Fruit fly (Drosophila melanogaster) whole organism, prepupa: ENCODE data around the gene CG44227.

Experiments
- Blimp-1 ChIP-seq: fragments of 200-800 bp; sonication (Bioruptor generic); optimal IDR thresholded peaks from 3 replicates; lab custom pipeline; 2017; ENCODE audit warnings: missing biosample characterization, missing genetic modification characterization, mild to moderate bottlenecking, moderate library complexity, missing genetic modification reagents
- CG10631 ChIP-seq: fragments of 200-800 bp; sonication (Bioruptor generic); optimal IDR thresholded peaks from 2 replicates; lab custom pipeline; 2016; ENCODE audit warnings: missing biosample characterization, missing genetic modification characterization
- CG10669 ChIP-seq: fragments of 200-800 bp; sonication (Bioruptor generic); optimal IDR thresholded peaks from 3 replicates; lab custom pipeline; 2018; ENCODE audit warnings: missing biosample characterization, mild to moderate bottlenecking, missing genetic modification characterization, moderate library complexity
- CG11294 ChIP-seq: fragments of 200-800 bp; sonication (Bioruptor generic); IDR thresholded peaks from 2 replicates; pipeline ENCODE4 v1.3.6; 2022; ENCODE audit warnings: missing biosample characterization, missing genetic modification characterization
- CG1621 ChIP-seq: fragments of 200-800 bp; sonication (Bioruptor generic); optimal IDR thresholded peaks from 3 replicates; lab custom pipeline; 2018; ENCODE audit warnings: missing biosample characterization, mild to moderate bottlenecking, missing genetic modification characterization
- CG16779 ChIP-seq: fragments of 200-800 bp; sonication (Bioruptor generic); optimal IDR thresholded peaks from 3 replicates; lab custom pipeline; 2017; ENCODE audit warnings: missing biosample characterization, mild to moderate bottlenecking, missing genetic modification characterization
- CG3032 ChIP-seq: fragments of 200-800 bp; optimal IDR thresholded peaks from 2 replicates; lab custom pipeline; 2019; ENCODE audit warnings: missing biosample characterization, mild to moderate bottlenecking, missing genetic modification characterization, moderate library complexity
- CG31627 ChIP-seq: fragments of 200-800 bp; sonication (Bioruptor generic); optimal IDR thresholded peaks from 3 replicates; lab custom pipeline; 2016; ENCODE audit warnings: missing biosample characterization, missing genetic modification characterization
- CG32006 ChIP-seq: fragments of 200-800 bp; sonication (Bioruptor generic); optimal IDR thresholded peaks from 3 replicates; lab custom pipeline; 2017; ENCODE audit warnings: missing biosample characterization, mild to moderate bottlenecking, missing genetic modification characterization
- CG34406 ChIP-seq: fragments of 200-800 bp; sonication (Bioruptor generic); optimal IDR thresholded peaks from 3 replicates; lab custom pipeline; 2016; ENCODE audit warnings: missing biosample characterization, missing genetic modification characterization
- CG3919 ChIP-seq: fragments of 200-800 bp; sonication (Bioruptor generic); optimal IDR thresholded peaks from 3 replicates; lab custom pipeline; 2016; ENCODE audit warnings: missing biosample characterization, missing genetic modification characterization
- CG4318 ChIP-seq: fragments of 200-800 bp; sonication (Bioruptor generic); optimal IDR thresholded peaks from 3 replicates; lab custom pipeline; 2017; ENCODE audit warnings: missing biosample characterization, mild to moderate bottlenecking, missing genetic modification characterization
- CG6163 ChIP-seq: fragments of 200-800 bp; sonication (Bioruptor generic); IDR thresholded peaks from 3 replicates; pipeline ENCODE4 v1.3.6; 2022; ENCODE audit warnings: missing biosample characterization, missing genetic modification characterization
- CG6792 ChIP-seq: fragments of 200-800 bp; sonication (Bioruptor generic); optimal IDR thresholded peaks from 3 replicates; lab custom pipeline; 2016; ENCODE audit warnings: missing biosample characterization, missing genetic modification characterization
- CG6808 ChIP-seq: fragments of 200-800 bp; sonication (Bioruptor generic); optimal IDR thresholded peaks from 3 replicates; lab custom pipeline; 2017; ENCODE audit warnings: missing biosample characterization, missing genetic modification characterization, mild to moderate bottlenecking, moderate library complexity, missing genetic modification reagents
- CG6854 ChIP-seq: fragments of 200-800 bp; sonication (Bioruptor generic); optimal IDR thresholded peaks from 2 replicates; lab custom pipeline; 2017; ENCODE audit warnings: missing biosample characterization, mild to moderate bottlenecking, missing genetic modification characterization
- CG7368 ChIP-seq: fragments of 200-800 bp; sonication (Bioruptor generic); optimal IDR thresholded peaks from 3 replicates; lab custom pipeline; 2016; ENCODE audit warnings: missing biosample characterization, missing genetic modification characterization
- CG8119 ChIP-seq: fragments of 200-800 bp; sonication (Bioruptor generic); IDR thresholded peaks from 3 replicates; pipeline ENCODE4 v1.3.6; 2022; ENCODE audit warnings: missing biosample characterization, missing genetic modification characterization
- CG8319 ChIP-seq: fragments of 200-800 bp; sonication (Bioruptor generic); optimal IDR thresholded peaks from 3 replicates; lab custom pipeline; 2016; ENCODE audit warnings: missing biosample characterization, missing genetic modification characterization
- CG8632 ChIP-seq: fragments of 200-800 bp; sonication (Bioruptor generic); optimal IDR thresholded peaks from 3 replicates; lab custom pipeline; 2016; ENCODE audit warnings: missing biosample characterization, missing genetic modification characterization
- CG9139 ChIP-seq: fragments of 200-800 bp; sonication (Bioruptor generic); optimal IDR thresholded peaks from 3 replicates; lab custom pipeline; 2017; ENCODE audit warnings: missing biosample characterization, mild to moderate bottlenecking, missing genetic modification characterization
- Eip78C ChIP-seq: fragments of 200-800 bp; sonication (Bioruptor generic); peaks from one replicate; lab custom pipeline; 2016; ENCODE audit warnings: missing biosample characterization, missing genetic modification characterization
- Ets96B ChIP-seq: fragments of 200-800 bp; optimal IDR thresholded peaks from 2 replicates; lab custom pipeline; 2019; ENCODE audit warnings: missing biosample characterization, mild to moderate bottlenecking, missing genetic modification characterization, moderate library complexity
- Hr38 ChIP-seq: sonication (Bioruptor generic); optimal IDR thresholded peaks from 2 replicates; lab custom pipeline; 2016; ENCODE audit warnings: missing biosample characterization, missing genetic modification characterization
- Hr39 ChIP-seq: fragments of 200-800 bp; sonication (Bioruptor generic); optimal IDR thresholded peaks from 2 replicates; lab custom pipeline; 2016; ENCODE audit warnings: missing biosample characterization, missing genetic modification characterization
- OdsH ChIP-seq: fragments of 200-800 bp; sonication (Bioruptor generic); optimal IDR thresholded peaks from 3 replicates; lab custom pipeline; 2016; ENCODE audit warnings: missing biosample characterization, missing genetic modification characterization
- Smox ChIP-seq: fragments of 200-800 bp; sonication (Bioruptor generic); optimal IDR thresholded peaks from 3 replicates; lab custom pipeline; 2016; ENCODE audit warnings: missing biosample characterization, missing genetic modification characterization
- Sox14 ChIP-seq: fragments of 200-800 bp; sonication (Bioruptor generic); optimal IDR thresholded peaks from 3 replicates; lab custom pipeline; 2016; ENCODE audit warnings: missing biosample characterization, missing genetic modification characterization
- Sox15 ChIP-seq: fragments of 200-800 bp; sonication (Bioruptor generic); optimal IDR thresholded peaks from 3 replicates; lab custom pipeline; 2016; ENCODE audit warnings: missing biosample characterization, missing genetic modification characterization
- achi ChIP-seq: fragments of 200-800 bp; sonication (Bioruptor generic); optimal IDR thresholded peaks from 3 replicates; lab custom pipeline; 2016; ENCODE audit warnings: missing biosample characterization, missing genetic modification characterization
- acj6 ChIP-seq: fragments of 200-800 bp; sonication (Bioruptor generic); optimal IDR thresholded peaks from 3 replicates; lab custom pipeline; 2016; ENCODE audit warnings: missing biosample characterization, missing genetic modification characterization
- cyc ChIP-seq: fragments of 200-800 bp; sonication (Bioruptor generic); optimal IDR thresholded peaks from 3 replicates; lab custom pipeline; 2016; ENCODE audit warnings: missing biosample characterization, missing genetic modification characterization
- dac ChIP-seq: fragments of 200-800 bp; sonication (Bioruptor generic); optimal IDR thresholded peaks from 2 replicates; lab custom pipeline; 2017; ENCODE audit warnings: missing biosample characterization, mild to moderate bottlenecking, missing genetic modification characterization
- dsx ChIP-seq: fragments of 200-800 bp; optimal IDR thresholded peaks from 3 replicates; lab custom pipeline; 2019; ENCODE audit warnings: missing biosample characterization, mild to moderate bottlenecking, missing genetic modification characterization, moderate library complexity; ENCODE audit not compliant: poor library complexity, severe bottlenecking
- eg ChIP-seq: fragments of 200-800 bp; sonication (Bioruptor generic); IDR thresholded peaks from 3 replicates; pipeline ENCODE4 v1.3.6; 2022; ENCODE audit warnings: missing biosample characterization, missing genetic modification characterization
- fd59A ChIP-seq: fragments of 200-800 bp; sonication (Bioruptor generic); optimal IDR thresholded peaks from 2 replicates; lab custom pipeline; 2017; ENCODE audit warnings: missing biosample characterization, mild to moderate bottlenecking, missing genetic modification characterization, missing genetic modification reagents
- fd85E ChIP-seq: fragments of 200-800 bp; sonication (Bioruptor generic); optimal IDR thresholded peaks from 3 replicates; lab custom pipeline; 2016; ENCODE audit warnings: missing biosample characterization, missing genetic modification characterization
- fkh ChIP-seq: fragments of 200-800 bp; sonication (Bioruptor generic); optimal IDR thresholded peaks from 3 replicates; lab custom pipeline; 2017; ENCODE audit warnings: missing biosample characterization, mild to moderate bottlenecking, missing genetic modification characterization, moderate library complexity
- salr ChIP-seq, 2 experiments: fragments of 200-800 bp; sonication (Bioruptor generic); optimal IDR thresholded peaks; 3 replicates each; lab custom pipeline; 2016 to 2018; ENCODE audit warnings: missing biosample characterization in 2 of 2, missing genetic modification characterization in 2 of 2, mild to moderate bottlenecking in 1 of 2
- spab ChIP-seq: fragments of 200-800 bp; sonication (Bioruptor generic); optimal IDR thresholded peaks from 2 replicates; lab custom pipeline; 2017; ENCODE audit warnings: missing biosample characterization, mild to moderate bottlenecking, missing genetic modification characterization, missing genetic modification reagents
- ss ChIP-seq, 2 experiments: fragments of 200-800 bp; sonication (Bioruptor generic); optimal IDR thresholded peaks; 2 replicates in 1 of 2; 3 replicates in 1 of 2; lab custom pipeline; 2017 to 2018; ENCODE audit warnings: mild to moderate bottlenecking in 2 of 2, missing biosample characterization in 2 of 2, missing genetic modification characterization in 2 of 2, moderate library complexity in 1 of 2
- vri ChIP-seq: fragments of 200-800 bp; sonication (Bioruptor generic); optimal IDR thresholded peaks from 3 replicates; lab custom pipeline; 2016; ENCODE audit warnings: missing biosample characterization, mild to moderate bottlenecking, missing genetic modification characterization

CG44227 gene

DNA sequence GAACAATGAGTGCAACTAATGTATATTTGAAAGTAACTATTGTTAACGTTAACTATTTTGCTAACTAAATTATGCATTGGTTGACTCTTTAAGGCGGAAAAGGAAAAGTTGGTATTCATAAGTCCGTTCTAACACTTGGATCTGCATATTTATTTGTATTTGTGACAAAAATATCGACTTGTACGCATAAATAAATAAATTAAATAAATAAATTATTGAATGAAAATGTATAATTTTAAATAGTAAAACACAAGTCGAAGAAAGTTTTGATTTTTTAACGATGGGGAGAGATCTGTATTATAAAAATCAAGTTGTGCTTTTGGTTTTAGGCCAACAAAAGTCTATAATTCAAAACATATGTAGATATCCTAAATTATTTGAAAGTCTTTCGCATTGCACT lies 17.4 kb downstream of the CG44227 start, which contains the start of gene CG8036:
TSS of gene CG8036 (plus strand) at position 301 of the 400 bp plus-strand sequence.
- TF ChIP-seq CG6792 (GFP tag; lab: Kevin White, UChicago): no peak
- no peak for TF ChIP-seq CG1621 (tag; lab: Kevin White, UChicago)
- TF ChIP-seq dsx (GFP tag; lab: Kevin White, UChicago): no peak
- no peak for TF ChIP-seq fd85E (GFP tag; lab: Kevin White, UChicago)
- no peak for TF ChIP-seq Blimp-1
- no peak for TF ChIP-seq CG16779 (tag; lab: Kevin White, UChicago)
- no peak for TF ChIP-seq CG4318 (GFP tag; lab: Kevin White, UChicago)
- TF ChIP-seq CG11294 (GFP tag; lab: Robert Waterston, UW): no peak
- TF ChIP-seq Eip78C (GFP tag; lab: Kevin White, UChicago): no peak
- TF ChIP-seq CG34406 (GFP tag; lab: Kevin White, UChicago): no peak
- TF ChIP-seq fd59A (GFP tag; lab: Kevin White, UChicago): no peak
- TF ChIP-seq ss (GFP tag; optimal IDR thresholded peaks at IDR 0.05; lab: Kevin White, UChicago): no peak
- TF ChIP-seq Smox (GFP tag; lab: Kevin White, UChicago): no peak
- no peak for TF ChIP-seq vri
- no peak for TF ChIP-seq OdsH (GFP tag; lab: Kevin White, UChicago)
- TF ChIP-seq salr (GFP tag; optimal IDR thresholded peaks at IDR 0.05; lab: Kevin White, UChicago): no peak
- TF ChIP-seq CG6854: no peak
- TF ChIP-seq Ets96B (tag; lab: Kevin White, UChicago): no peak
- no peak for TF ChIP-seq cyc (GFP tag; lab: Kevin White, UChicago)
- no peak for TF ChIP-seq CG9139 (GFP tag; lab: Kevin White, UChicago)

DNA sequence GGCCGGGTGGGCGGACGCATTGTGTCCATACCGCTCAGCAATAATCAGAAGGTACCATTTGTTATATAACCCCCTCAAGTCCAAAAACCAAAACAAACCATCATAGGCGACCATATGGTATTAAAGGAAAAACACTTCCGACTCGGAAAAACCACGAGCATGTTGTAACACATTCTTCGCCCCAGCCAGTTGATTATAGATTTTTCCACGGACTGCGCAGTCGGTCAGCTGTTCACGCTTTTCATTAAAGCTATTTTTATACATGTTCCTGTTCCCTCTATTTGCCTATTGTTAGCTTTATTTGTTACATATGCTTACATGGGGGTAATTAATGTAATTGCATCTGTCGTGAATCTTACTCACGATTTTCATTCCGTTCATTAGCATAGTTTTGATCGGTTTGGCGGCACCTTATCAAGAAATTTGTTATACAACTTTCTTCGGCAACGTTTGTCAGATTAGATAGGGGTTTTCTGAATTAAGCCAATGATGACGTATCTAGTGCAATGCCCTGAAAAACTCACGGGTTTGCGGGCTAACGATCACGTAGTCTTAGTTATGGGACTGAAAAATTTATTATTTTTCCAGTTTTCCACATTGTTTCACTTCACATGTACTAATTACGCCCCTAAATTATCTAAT lies 20.2 kb downstream of the CG44227 start:
- TF ChIP-seq CG10631 (no peak), fd85E (GFP tag; lab: Kevin White, UChicago) (no peak), CG3032 (no peak), Blimp-1 (no peak), Ets96B (tag; lab: Kevin White, UChicago) (no peak), vri (peak; percentile 84)

DNA sequence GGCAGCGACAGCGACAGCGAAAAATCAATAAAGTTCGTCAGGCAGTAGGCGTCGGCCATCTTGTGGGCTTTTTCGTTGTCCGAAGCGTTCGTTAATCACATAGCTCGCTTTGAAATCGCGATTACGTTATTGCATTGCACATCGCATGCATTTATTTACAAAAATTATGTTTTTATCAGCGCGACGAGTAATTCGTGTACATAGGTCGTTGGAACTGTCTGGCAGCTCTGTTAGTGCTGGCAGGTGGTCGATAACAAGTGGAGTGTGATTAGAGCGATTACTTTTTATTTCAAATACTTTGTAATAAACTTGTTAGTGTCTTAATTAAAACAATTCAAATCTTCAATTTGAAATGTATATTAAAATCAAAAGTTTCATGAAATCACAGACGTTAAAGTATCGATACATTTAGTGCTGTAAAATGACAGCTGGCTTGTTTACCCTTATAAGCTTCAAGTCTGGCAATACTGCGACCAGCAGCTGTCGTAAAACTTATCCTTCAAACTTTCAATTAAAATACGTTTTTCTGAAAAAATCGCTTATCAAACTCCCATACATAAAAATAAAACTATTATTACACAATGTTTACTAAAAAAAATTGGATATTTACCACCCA lies 21.2 kb downstream of the CG44227 start, which contains the start of gene CG8032:
TSS of gene CG8032 (plus strand) at position 448 of the 616 bp plus-strand sequence.
- TF ChIP-seq CG6854: no peak
- TF ChIP-seq CG16779 (tag; lab: Kevin White, UChicago): no peak
- TF ChIP-seq Hr38 (GFP tag; lab: Kevin White, UChicago): no peak
- no peak for TF ChIP-seq CG8632 (GFP tag; lab: Kevin White, UChicago)
- no peak for TF ChIP-seq fd59A (GFP tag; lab: Kevin White, UChicago)
- peak; percentile 97 for TF ChIP-seq fkh (GFP tag; lab: Kevin White, UChicago)
- peak; percentile 36 for TF ChIP-seq Sox14
- no peak for TF ChIP-seq Blimp-1
- no peak for TF ChIP-seq CG8119
- TF ChIP-seq Ets96B (tag; lab: Kevin White, UChicago): no peak
- peak; percentile 62 for TF ChIP-seq Eip78C (GFP tag; lab: Kevin White, UChicago)
- no peak for TF ChIP-seq CG3032
- no peak for TF ChIP-seq fd85E (GFP tag; lab: Kevin White, UChicago)
- TF ChIP-seq CG34406 (GFP tag; lab: Kevin White, UChicago): peak; percentile 2
- no peak for TF ChIP-seq CG6163 (GFP tag; lab: Robert Waterston, UW)
- no peak for TF ChIP-seq CG4318 (GFP tag; lab: Kevin White, UChicago)
- peak; percentile 57 for TF ChIP-seq vri
- TF ChIP-seq CG32006 (GFP tag; lab: Kevin White, UChicago): no peak
- no peak for TF ChIP-seq CG10669
- TF ChIP-seq dsx (GFP tag; lab: Kevin White, UChicago): peak; percentile 29
- peak; percentile 50 for TF ChIP-seq CG3919 (GFP tag; lab: Kevin White, UChicago)
- TF ChIP-seq CG8319: no peak
- no peak for TF ChIP-seq CG6808 (GFP tag; lab: Kevin White, UChicago)
- peak; percentile 27 for TF ChIP-seq acj6 (GFP tag; lab: Kevin White, UChicago)
- TF ChIP-seq salr (GFP tag; optimal IDR thresholded peaks at IDR 0.05; lab: Kevin White, UChicago): peak in 1 of 2 experiments; percentile 14
- TF ChIP-seq CG7368 (GFP tag; lab: Kevin White, UChicago): no peak
- no peak for TF ChIP-seq eg (GFP tag; lab: Robert Waterston, UW)
- peak; percentile 100 for TF ChIP-seq achi (GFP tag; lab: Kevin White, UChicago)
- TF ChIP-seq CG9139 (GFP tag; lab: Kevin White, UChicago): no peak
- TF ChIP-seq Sox15 (GFP tag; lab: Kevin White, UChicago): no peak
- peak; percentile 24 for TF ChIP-seq CG6792 (GFP tag; lab: Kevin White, UChicago)
- no peak for TF ChIP-seq spab (GFP tag; lab: Kevin White, UChicago)
- TF ChIP-seq CG31627: peak; percentile 37
- TF ChIP-seq dac (GFP tag; lab: Kevin White, UChicago): no peak
- TF ChIP-seq Hr39 (GFP tag; lab: Kevin White, UChicago): peak; percentile 57
- TF ChIP-seq CG11294 (GFP tag; lab: Robert Waterston, UW): no peak
